Fruit fly (Drosophila melanogaster) whole organism, wandering third instar larva: Measurements from ENCODE around the gene CG32603.

Experiments used
- dsf ChIP-seq: sonication (Bioruptor generic); optimal IDR thresholded peaks from 2 replicates; lab custom pipeline; 2016; ENCODE audit warnings: missing biosample characterization, missing genetic modification characterization, borderline replicate concordance
- fru ChIP-seq: fragments of 200-800 bp; sonication (Bioruptor generic); optimal IDR thresholded peaks from 3 replicates; lab custom pipeline; 2016; ENCODE audit warnings: missing biosample characterization, mild to moderate bottlenecking, missing genetic modification characterization

DNA sequence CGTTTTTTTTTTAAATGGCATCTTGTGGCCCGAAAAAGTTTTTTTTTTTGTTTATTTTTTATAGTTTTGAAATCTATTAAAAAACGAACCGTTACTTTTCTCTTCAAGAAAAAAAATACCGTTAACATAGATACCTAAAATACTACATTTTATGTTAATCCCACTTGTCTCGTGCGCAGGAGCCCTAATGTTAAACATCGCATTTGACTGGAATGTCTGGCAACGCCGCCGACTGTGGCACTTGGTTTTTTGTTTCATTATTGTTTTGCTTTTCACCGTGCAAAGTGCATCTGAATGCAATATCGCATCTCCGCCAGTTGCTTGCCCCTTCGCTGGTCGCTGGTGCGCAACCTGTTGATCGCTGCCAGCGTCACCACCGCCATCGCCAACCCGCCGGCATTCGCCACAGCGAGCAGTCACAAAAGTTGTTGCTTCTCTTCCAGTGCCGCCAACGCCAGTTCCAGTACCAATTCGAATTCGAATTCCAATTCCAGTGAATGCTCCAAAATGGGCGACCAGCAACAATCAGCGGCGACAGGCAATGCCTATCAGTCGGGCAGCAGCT, 15.7 kb downstream of the CG32603 start, which contains the start of gene CG11590:
- TF ChIP-seq dsf (GFP tag; lab: Kevin White, UChicago): no peak
- no peak for TF ChIP-seq fru (GFP tag; lab: Kevin White, UChicago)
